Worm (Caenorhabditis elegans) whole organism, L3 larva: Measurements from ENCODE around the gene C54E10.3.

Source experiments
- ZK546.5 ChIP-seq: sonication (generic microtip); optimal IDR thresholded peaks from 2 replicates; lab custom pipeline; 2017; ENCODE audit warnings: missing biosample characterization, missing genetic modification characterization
- aly-2 ChIP-seq: fragments of 150-350 bp; optimal IDR thresholded peaks from 2 replicates; lab custom pipeline; 2014; ENCODE audit warnings: missing biosample characterization, missing genetic modification characterization
- ama-1 ChIP-seq: fragments of 150-350 bp; optimal IDR thresholded peaks from 2 replicates; lab custom pipeline; 2018
- ceh-16 ChIP-seq: sonication (generic microtip); optimal IDR thresholded peaks from 2 replicates; lab custom pipeline; 2017; ENCODE audit warnings: missing biosample characterization, missing genetic modification characterization
- ceh-28 ChIP-seq: fragments of 150-350 bp; optimal IDR thresholded peaks from 2 replicates; lab custom pipeline; 2014; ENCODE audit warnings: missing biosample characterization, missing genetic modification reagents, missing genetic modification characterization
- ceh-82 ChIP-seq: fragments of 150-350 bp; optimal IDR thresholded peaks from 2 replicates; lab custom pipeline; 2014; ENCODE audit warnings: missing biosample characterization, missing genetic modification characterization
- ceh-9 ChIP-seq: sonication (generic microtip); optimal IDR thresholded peaks from 2 replicates; lab custom pipeline; 2018; ENCODE audit warnings: missing biosample characterization, missing genetic modification characterization
- daf-12 ChIP-seq: fragments of 150-350 bp; optimal IDR thresholded peaks from 2 replicates; lab custom pipeline; 2014; ENCODE audit warnings: missing biosample characterization, missing genetic modification reagents, missing genetic modification characterization
- egl-27 ChIP-seq: sonication (generic microtip); optimal IDR thresholded peaks from 4 replicates; lab custom pipeline; 2017; ENCODE audit warnings: missing biosample characterization, missing genetic modification reagents, missing genetic modification characterization
- elt-1 ChIP-seq: fragments of 150-350 bp; optimal IDR thresholded peaks from 2 replicates; lab custom pipeline; 2014; ENCODE audit warnings: missing biosample characterization, missing genetic modification characterization
- elt-2 ChIP-seq: sonication (generic microtip); optimal IDR thresholded peaks from 2 replicates; lab custom pipeline; 2016; ENCODE audit warnings: missing genetic modification reagents, mild to moderate bottlenecking, missing genetic modification characterization, missing compliant biosample characterization
- fkh-10 ChIP-seq: sonication (generic microtip); optimal IDR thresholded peaks from 2 replicates; lab custom pipeline; 2017; ENCODE audit warnings: missing biosample characterization, missing genetic modification reagents, missing genetic modification characterization
- fos-1 ChIP-seq: fragments of 150-350 bp; optimal IDR thresholded peaks from 2 replicates; lab custom pipeline; 2014; ENCODE audit warnings: missing biosample characterization, missing genetic modification characterization
- hmg-11 ChIP-seq: sonication (generic microtip); optimal IDR thresholded peaks from 2 replicates; lab custom pipeline; 2016; ENCODE audit warnings: missing genetic modification characterization, missing compliant biosample characterization
- jun-1 ChIP-seq: fragments of 150-350 bp; optimal IDR thresholded peaks from 2 replicates; lab custom pipeline; 2014; ENCODE audit warnings: missing biosample characterization, missing genetic modification reagents, missing genetic modification characterization
- lin-15B ChIP-seq: fragments of 150-350 bp; optimal IDR thresholded peaks from 2 replicates; lab custom pipeline; 2014; ENCODE audit warnings: missing biosample characterization, missing genetic modification characterization
- lin-39 ChIP-seq: fragments of 150-350 bp; optimal IDR thresholded peaks from 2 replicates; lab custom pipeline; 2018; ENCODE audit warnings: missing biosample characterization, missing genetic modification reagents, missing genetic modification characterization
- lsy-12 ChIP-seq: sonication (generic microtip); optimal IDR thresholded peaks from 2 replicates; lab custom pipeline; 2016; ENCODE audit warnings: mild to moderate bottlenecking, missing genetic modification characterization, missing compliant biosample characterization
- mml-1 ChIP-seq: fragments of 150-350 bp; sonication (generic microtip); optimal IDR thresholded peaks from 3 replicates; lab custom pipeline; 2014; ENCODE audit warnings: missing biosample characterization, missing genetic modification characterization
- nfya-1 ChIP-seq: sonication (generic microtip); optimal IDR thresholded peaks from 2 replicates; lab custom pipeline; 2017; ENCODE audit warnings: missing genetic modification characterization, mild to moderate bottlenecking, missing compliant biosample characterization, antibody characterized with exemption, moderate library complexity; ENCODE audit not compliant: insufficient read depth
- nhr-12 ChIP-seq: fragments of 150-350 bp; optimal IDR thresholded peaks from 2 replicates; lab custom pipeline; 2014; ENCODE audit warnings: missing biosample characterization, missing genetic modification characterization
- nhr-237 ChIP-seq: fragments of 150-350 bp; optimal IDR thresholded peaks from 2 replicates; lab custom pipeline; 2014; ENCODE audit warnings: missing biosample characterization, missing genetic modification characterization
- nhr-25 ChIP-seq: sonication (generic microtip); optimal IDR thresholded peaks from 2 replicates; lab custom pipeline; 2017; ENCODE audit warnings: missing biosample characterization, missing genetic modification characterization
- nhr-28 ChIP-seq: fragments of 150-350 bp; optimal IDR thresholded peaks from 2 replicates; lab custom pipeline; 2014; ENCODE audit warnings: missing biosample characterization, missing genetic modification characterization
- nhr-43 ChIP-seq: sonication (generic microtip); optimal IDR thresholded peaks from 2 replicates; lab custom pipeline; 2016; ENCODE audit warnings: mild to moderate bottlenecking, missing genetic modification characterization, missing compliant biosample characterization; ENCODE audit not compliant: poor library complexity, severe bottlenecking
- nhr-67 ChIP-seq: fragments of 150-350 bp; optimal IDR thresholded peaks from 2 replicates; lab custom pipeline; 2014; ENCODE audit warnings: missing biosample characterization, missing genetic modification characterization
- nhr-76 ChIP-seq: fragments of 150-350 bp; sonication (generic microtip); optimal IDR thresholded peaks from 5 replicates; lab custom pipeline; 2014; ENCODE audit warnings: missing biosample characterization, missing genetic modification characterization
- skn-1 ChIP-seq: fragments of 150-350 bp; optimal IDR thresholded peaks from 2 replicates; lab custom pipeline; 2014; ENCODE audit warnings: missing biosample characterization, missing genetic modification characterization
- snpc-4 ChIP-seq: fragments of 150-350 bp; optimal IDR thresholded peaks from 2 replicates; lab custom pipeline; 2014; ENCODE audit warnings: missing biosample characterization, missing genetic modification characterization
- tbx-2 ChIP-seq: sonication (generic microtip); optimal IDR thresholded peaks from 2 replicates; lab custom pipeline; 2016; ENCODE audit warnings: mild to moderate bottlenecking, missing genetic modification characterization, missing compliant biosample characterization
- unc-39 ChIP-seq: sonication (generic microtip); optimal IDR thresholded peaks from 4 replicates; lab custom pipeline; 2017; ENCODE audit warnings: missing biosample characterization, missing genetic modification characterization
- zag-1 ChIP-seq: fragments of 150-350 bp; optimal IDR thresholded peaks from 2 replicates; lab custom pipeline; 2014; ENCODE audit warnings: missing biosample characterization, missing genetic modification characterization
- ztf-11 ChIP-seq: fragments of 150-350 bp; optimal IDR thresholded peaks from 2 replicates; lab custom pipeline; 2014; ENCODE audit warnings: missing biosample characterization, missing genetic modification characterization

Gene C54E10.3

DNA sequence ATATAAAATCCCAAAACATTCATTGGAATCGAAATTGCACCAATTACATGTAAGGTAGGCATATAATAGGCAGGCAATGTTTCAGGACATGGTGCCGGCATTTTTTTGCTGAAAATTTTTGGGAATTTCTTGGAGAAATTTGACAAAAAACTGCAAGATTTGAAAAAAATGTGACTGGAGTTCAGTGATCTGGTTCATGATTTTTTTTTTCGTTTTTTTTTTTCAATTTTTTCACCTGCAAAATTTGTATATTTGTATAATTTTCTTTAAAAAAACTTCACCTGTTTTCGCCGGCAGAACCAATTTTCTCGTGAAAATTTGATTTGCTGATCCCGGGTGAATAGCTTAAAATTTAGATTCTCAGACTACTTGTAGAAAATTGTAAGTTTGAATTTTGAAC lies 4.4 kb upstream of the C54E10.3 start, which contains the start of gene sri-10:
sri-10 (minus strand) TSS at position 101 of the 400 bp plus-strand sequence.
- TF ChIP-seq snpc-4 (no peak), nhr-25 (tag; lab: Kevin White, UChicago) (no peak), skn-1 (tag; lab: Kevin White, UChicago) (no peak), nhr-12 (no peak), ceh-9 (tag; lab: Kevin White, UChicago) (no peak), nhr-76 (tag; lab: Kevin White, UChicago) (no peak), nhr-43 (tag; lab: Kevin White, UChicago) (no peak), unc-39 (tag; lab: Kevin White, UChicago) (no peak), jun-1 (tag; lab: Kevin White, UChicago) (no peak), daf-12 (tag; lab: Kevin White, UChicago) (no peak), ceh-82 (tag; lab: Kevin White, UChicago) (no peak), ztf-11 (tag; lab: Kevin White, UChicago) (no peak), tbx-2 (tag; lab: Kevin White, UChicago) (no peak), ceh-28 (tag; lab: Kevin White, UChicago) (no peak), lsy-12 (tag; lab: Kevin White, UChicago) (no peak), nhr-237 (tag; lab: Kevin White, UChicago) (no peak)

DNA sequence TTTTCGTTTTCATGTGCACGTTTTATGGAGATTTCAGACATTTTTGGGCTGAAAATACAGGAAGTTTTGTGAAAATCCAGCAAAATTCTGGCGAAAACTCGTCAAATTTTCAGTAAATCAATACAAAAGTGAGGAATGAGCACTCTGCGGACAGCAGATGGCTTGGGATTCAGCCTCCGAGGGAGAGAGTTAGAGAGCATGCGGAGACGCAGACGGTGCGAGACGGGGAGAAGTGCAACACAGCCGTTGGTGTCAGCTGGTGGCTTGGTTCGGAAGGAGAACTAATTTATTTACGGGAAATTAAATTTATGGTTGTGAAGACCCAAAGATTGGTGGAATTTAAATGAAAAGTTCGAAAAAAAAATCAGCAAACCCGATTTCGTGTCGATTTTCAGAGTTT lies 2.2 kb upstream of the C54E10.3 start, which contains the start of gene C54E10.6:
C54E10.6 (minus strand) TSS at position 109 of the 400 bp plus-strand sequence.
- TF ChIP-seq nfya-1 (tag; lab: Kevin White, UChicago) (peak; percentile 33), lin-39 (tag; lab: Kevin White, UChicago) (peak; percentile 68), ama-1 (lab: Kevin White, UChicago) (no peak), hmg-11 (tag; lab: Kevin White, UChicago) (peak; percentile 20)

DNA sequence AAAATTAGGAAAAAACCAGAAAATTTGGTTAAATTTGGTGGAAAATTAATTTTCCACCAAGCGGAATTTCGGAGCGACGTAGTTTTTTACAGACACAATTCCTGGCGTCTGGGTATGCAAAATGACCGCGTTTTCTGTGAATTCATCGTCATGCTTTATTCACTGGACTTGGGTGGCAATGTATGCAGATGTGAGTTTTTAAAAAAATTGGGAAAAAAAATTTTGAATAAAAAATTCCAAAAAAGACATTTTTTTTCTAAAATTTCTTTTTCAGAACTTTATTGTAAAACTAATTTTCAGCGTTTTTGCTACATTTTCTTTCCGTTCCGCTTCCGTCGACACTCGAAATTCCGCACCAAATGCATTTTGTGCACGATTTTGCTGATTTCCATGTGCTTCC lies 555 bp downstream of the C54E10.3 start, which contains the start of gene C54E10.7:
C54E10.7 (plus strand) TSS at position 301 of the 400 bp plus-strand sequence.
- no peak for TF ChIP-seq mml-1
- no peak for TF ChIP-seq nhr-67 (tag; lab: Kevin White, UChicago)
- no peak for TF ChIP-seq fos-1 (tag; lab: Kevin White, UChicago)
- TF ChIP-seq lin-15B (tag; lab: Kevin White, UChicago), result no peak
- TF ChIP-seq zag-1, result no peak
- no peak for TF ChIP-seq elt-2 (tag; lab: Kevin White, UChicago)
- no peak for TF ChIP-seq ZK546.5 (tag; lab: Kevin White, UChicago)
- no peak for TF ChIP-seq tbx-2 (tag; lab: Kevin White, UChicago)
- TF ChIP-seq ceh-28 (tag; lab: Kevin White, UChicago), result no peak
- TF ChIP-seq egl-27 (tag; lab: Kevin White, UChicago), result no peak
- TF ChIP-seq fkh-10 (GFP tag; lab: Kevin White, UChicago), result no peak
- TF ChIP-seq nfya-1 (tag; lab: Kevin White, UChicago), result no peak
- TF ChIP-seq nhr-76 (tag; lab: Kevin White, UChicago), result no peak
- no peak for TF ChIP-seq ceh-82 (tag; lab: Kevin White, UChicago)
- TF ChIP-seq jun-1 (tag; lab: Kevin White, UChicago), result no peak
- TF ChIP-seq aly-2 (tag; lab: Kevin White, UChicago), result no peak

DNA sequence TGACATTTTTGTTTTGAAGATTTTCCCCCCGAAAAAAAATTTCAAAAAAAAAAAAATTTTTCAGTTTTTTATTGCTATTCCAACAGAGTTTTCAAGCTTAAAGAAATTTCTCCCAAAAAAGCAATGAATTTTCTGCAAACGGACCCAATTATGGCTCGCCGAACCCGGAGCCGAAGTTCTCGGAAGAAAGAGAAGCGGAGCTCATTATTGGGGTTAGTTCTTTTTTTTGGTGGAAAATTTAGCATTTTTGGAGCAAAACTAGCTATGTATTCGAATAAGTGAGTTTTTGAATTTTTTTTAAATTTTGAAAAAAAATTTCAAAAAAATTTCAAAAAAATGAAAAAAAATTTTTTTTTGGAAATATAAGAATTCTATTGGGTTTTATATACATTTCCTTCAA lies 8.8 kb downstream of the C54E10.3 start, which contains the start of gene ncs-5:
ncs-5 (plus strand) TSS at position 124 of the 400 bp plus-strand sequence.
- TF ChIP-seq nfya-1 (tag; lab: Kevin White, UChicago), result no peak
- no peak for TF ChIP-seq elt-2 (tag; lab: Kevin White, UChicago)
- no peak for TF ChIP-seq ceh-16 (tag; lab: Kevin White, UChicago)
- no peak for TF ChIP-seq elt-1 (tag; lab: Kevin White, UChicago)
- TF ChIP-seq lsy-12 (tag; lab: Kevin White, UChicago), result no peak
- TF ChIP-seq ceh-28 (tag; lab: Kevin White, UChicago), result no peak
- no peak for TF ChIP-seq fos-1 (tag; lab: Kevin White, UChicago)
- no peak for TF ChIP-seq nhr-67 (tag; lab: Kevin White, UChicago)
- TF ChIP-seq nhr-28 (tag; lab: Kevin White, UChicago), result no peak
- TF ChIP-seq tbx-2 (tag; lab: Kevin White, UChicago), result no peak
- TF ChIP-seq ztf-11 (tag; lab: Kevin White, UChicago), result no peak
- TF ChIP-seq, all 47 proteins: peak for 0

DNA sequence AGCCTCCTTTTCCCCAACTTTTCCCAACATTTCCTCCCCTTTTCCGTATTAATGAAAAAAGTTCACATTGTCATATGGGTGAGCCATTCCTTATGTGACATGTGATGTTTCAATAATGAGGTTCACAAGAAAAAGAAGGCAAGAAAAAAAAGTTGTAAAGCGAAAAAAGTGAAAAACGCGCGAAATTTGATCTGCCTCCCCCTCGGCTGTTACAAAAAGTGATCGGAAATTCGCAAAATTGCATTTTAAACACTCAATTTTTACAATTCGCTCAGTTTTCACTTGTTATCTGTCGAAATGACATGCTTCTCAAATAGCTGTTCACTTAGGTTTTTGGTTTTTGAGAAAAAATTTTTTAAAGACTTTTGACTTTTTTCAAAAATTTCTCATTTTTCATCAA lies 10.8 kb downstream of the C54E10.3 start:
- TF ChIP-seq nhr-28 (tag; lab: Kevin White, UChicago) (no peak), mml-1 (no peak), daf-12 (tag; lab: Kevin White, UChicago) (no peak), zag-1 (no peak), hmg-11 (tag; lab: Kevin White, UChicago) (no peak), fkh-10 (GFP tag; lab: Kevin White, UChicago) (peak; percentile 92)
